Fruit fly (Drosophila melanogaster) whole organism, embryonic: ENCODE measurements around the gene Fdx1.

Experiments
- CG10147 ChIP-seq: fragments of 200-800 bp; sonication (Bioruptor generic); optimal IDR thresholded peaks from 2 replicates; lab custom pipeline; 2019; ENCODE audit warnings: missing biosample characterization, mild to moderate bottlenecking, missing genetic modification characterization, moderate library complexity
- CG10321 ChIP-seq: fragments of 200-800 bp; sonication (Bioruptor generic); IDR thresholded peaks from 2 replicates; pipeline ENCODE4 v1.3.6; 2022; ENCODE audit warnings: missing biosample characterization, missing genetic modification characterization
- CG10979 ChIP-seq: fragments of 200-800 bp; sonication (Bioruptor generic); optimal IDR thresholded peaks from 2 replicates; lab custom pipeline; 2018; ENCODE audit warnings: missing biosample characterization, mild to moderate bottlenecking, missing genetic modification characterization, moderate library complexity
- CG12236 ChIP-seq: fragments of 200-800 bp; sonication (Bioruptor generic); optimal IDR thresholded peaks from 2 replicates; lab custom pipeline; 2016; ENCODE audit warnings: missing biosample characterization, missing genetic modification characterization
- CG1529 ChIP-seq: fragments of 200-800 bp; sonication (Bioruptor generic); optimal IDR thresholded peaks from 3 replicates; lab custom pipeline; 2018; ENCODE audit warnings: missing biosample characterization, missing genetic modification characterization
- CG1647 ChIP-seq: fragments of 200-800 bp; sonication (Bioruptor generic); optimal IDR thresholded peaks from 3 replicates; lab custom pipeline; 2016; ENCODE audit warnings: missing biosample characterization, missing genetic modification characterization
- CG18262 ChIP-seq: fragments of 200-800 bp; optimal IDR thresholded peaks from 3 replicates; lab custom pipeline; 2019; ENCODE audit warnings: missing biosample characterization, mild to moderate bottlenecking, missing genetic modification characterization, moderate library complexity
- CG2202 ChIP-seq: fragments of 200-800 bp; sonication (Bioruptor generic); optimal IDR thresholded peaks from 2 replicates; lab custom pipeline; 2018; ENCODE audit warnings: missing biosample characterization, mild to moderate bottlenecking, missing genetic modification characterization
- CG2712 ChIP-seq: fragments of 200-800 bp; optimal IDR thresholded peaks from 3 replicates; lab custom pipeline; 2019; ENCODE audit warnings: missing biosample characterization, mild to moderate bottlenecking, missing genetic modification characterization, moderate library complexity
- CG3163 ChIP-seq: fragments of 200-800 bp; sonication (Bioruptor generic); optimal IDR thresholded peaks from 3 replicates; lab custom pipeline; 2016; ENCODE audit warnings: missing biosample characterization, missing genetic modification characterization
- CG3838 ChIP-seq: fragments of 200-800 bp; sonication (Bioruptor generic); optimal IDR thresholded peaks from 3 replicates; lab custom pipeline; 2016; ENCODE audit warnings: missing biosample characterization, missing genetic modification characterization
- CG42726 ChIP-seq: fragments of 200-800 bp; sonication (Bioruptor generic); IDR thresholded peaks from 2 replicates; pipeline ENCODE4 v1.3.6; 2022; ENCODE audit warnings: missing biosample characterization, missing genetic modification characterization; ENCODE audit not compliant: partially characterized antibody
- CG5245 ChIP-seq: fragments of 200-800 bp; sonication (Bioruptor generic); optimal IDR thresholded peaks from 3 replicates; lab custom pipeline; 2016; ENCODE audit warnings: missing biosample characterization, missing genetic modification characterization
- CG6689 ChIP-seq: fragments of 200-800 bp; sonication (Bioruptor generic); IDR thresholded peaks from 2 replicates; pipeline ENCODE4 v1.3.6; 2022; ENCODE audit warnings: missing biosample characterization, missing genetic modification characterization
- CG8290 ChIP-seq, 3 experiments: fragments of 200-800 bp; sonication (Bioruptor generic); optimal IDR thresholded peaks; 2 replicates each; lab custom pipeline; 2016 to 2019; ENCODE audit warnings: missing biosample characterization in 3 of 3, missing genetic modification characterization in 3 of 3, mild to moderate bottlenecking in 2 of 3, moderate library complexity in 1 of 3
- CG8359 ChIP-seq: fragments of 200-800 bp; sonication (Bioruptor generic); optimal IDR thresholded peaks from 2 replicates; lab custom pipeline; 2017; ENCODE audit warnings: missing biosample characterization, mild to moderate bottlenecking, missing genetic modification characterization, borderline replicate concordance
- CHES-1-like ChIP-seq: fragments of 200-800 bp; sonication (Bioruptor generic); optimal IDR thresholded peaks from 2 replicates; lab custom pipeline; 2016; ENCODE audit warnings: missing biosample characterization, missing genetic modification characterization
- Camta ChIP-seq: fragments of 200-800 bp; sonication (Bioruptor generic); optimal IDR thresholded peaks from 2 replicates; lab custom pipeline; 2016; ENCODE audit warnings: missing biosample characterization, missing genetic modification characterization
- D19B ChIP-seq: fragments of 200-800 bp; sonication (Bioruptor generic); optimal IDR thresholded peaks from 2 replicates; lab custom pipeline; 2017; ENCODE audit warnings: missing biosample characterization, mild to moderate bottlenecking, missing genetic modification characterization
- Doc3 ChIP-seq: fragments of 200-800 bp; sonication (Bioruptor generic); IDR thresholded peaks from 3 replicates; pipeline ENCODE4 v1.3.6; 2022; ENCODE audit warnings: missing biosample characterization, missing genetic modification characterization; ENCODE audit not compliant: partially characterized antibody
- Eip74EF ChIP-seq, 2 experiments: fragments of 200-800 bp in 1 of 2; fragments of >200 bp in 1 of 2; sonication (Bioruptor generic) in 1 of 2; optimal IDR thresholded peaks; 2 replicates each; lab custom pipeline; 2017 to 2019; ENCODE audit warnings: missing biosample characterization in 2 of 2, missing genetic modification characterization in 2 of 2, mild to moderate bottlenecking in 1 of 2, moderate library complexity in 1 of 2
- Fer3 ChIP-seq: fragments of 200-800 bp; sonication (Bioruptor generic); optimal IDR thresholded peaks from 2 replicates; lab custom pipeline; 2018; ENCODE audit warnings: missing biosample characterization, mild to moderate bottlenecking, missing genetic modification characterization, moderate library complexity
- HmgD ChIP-seq: fragments of 200-800 bp; sonication (Bioruptor generic); optimal IDR thresholded peaks from 3 replicates; lab custom pipeline; 2016; ENCODE audit warnings: missing biosample characterization, missing genetic modification characterization
- MTF-1 ChIP-seq: fragments of 200-800 bp; sonication (Bioruptor generic); optimal IDR thresholded peaks from 2 replicates; lab custom pipeline; 2018; ENCODE audit warnings: missing biosample characterization, mild to moderate bottlenecking, missing genetic modification characterization, borderline replicate concordance
- NC2α ChIP-seq: fragments of 200-800 bp; sonication (Bioruptor generic); optimal IDR thresholded peaks from 2 replicates; lab custom pipeline; 2016; ENCODE audit warnings: missing biosample characterization, missing genetic modification characterization
- Rfx ChIP-seq: fragments of 200-800 bp; sonication (Bioruptor generic); IDR thresholded peaks from 2 replicates; pipeline ENCODE4 v1.3.6; 2022; ENCODE audit warnings: missing biosample characterization, missing genetic modification characterization
- Side ChIP-seq: fragments of 200-800 bp; sonication (Bioruptor generic); optimal IDR thresholded peaks from 2 replicates; lab custom pipeline; 2016; ENCODE audit warnings: missing biosample characterization, missing genetic modification characterization
- Ssrp ChIP-seq: fragments of 200-800 bp; sonication (Bioruptor generic); optimal IDR thresholded peaks from 2 replicates; lab custom pipeline; 2018; ENCODE audit warnings: missing biosample characterization, mild to moderate bottlenecking, missing genetic modification characterization, moderate library complexity
- Trl ChIP-seq, 3 experiments: fragments of >200 bp in 2 of 3; fragments of 200-800 bp in 1 of 3; sonication (Bioruptor generic) in 1 of 3; optimal IDR thresholded peaks; 2 replicates in 1 of 3; 3 replicates in 2 of 3; lab custom pipeline; 2016 to 2017; ENCODE audit warnings: missing biosample characterization in 1 of 3, missing genetic modification characterization in 1 of 3
- YL-1 ChIP-seq: fragments of 200-800 bp; sonication (Bioruptor generic); optimal IDR thresholded peaks from 3 replicates; lab custom pipeline; 2017; ENCODE audit warnings: missing biosample characterization, mild to moderate bottlenecking, missing genetic modification characterization
- az2 ChIP-seq: fragments of 200-800 bp; sonication (Bioruptor generic); optimal IDR thresholded peaks from 3 replicates; lab custom pipeline; 2016; ENCODE audit warnings: missing biosample characterization, missing genetic modification characterization
- bowl ChIP-seq: fragments of 200-800 bp; sonication (Bioruptor generic); IDR thresholded peaks from 2 replicates; pipeline ENCODE4 v1.3.6; 2022; ENCODE audit warnings: missing biosample characterization, missing genetic modification characterization
- chm ChIP-seq: fragments of 200-800 bp; sonication (Bioruptor generic); IDR thresholded peaks from 2 replicates; pipeline ENCODE4 v1.3.6; 2022; ENCODE audit warnings: missing biosample characterization, missing genetic modification characterization
- dan ChIP-seq: fragments of 200-800 bp; sonication (Bioruptor generic); IDR thresholded peaks from 2 replicates; pipeline ENCODE4 v1.3.6; 2022; ENCODE audit warnings: missing biosample characterization, missing genetic modification characterization
- dimm ChIP-seq: fragments of 200-800 bp; sonication (Bioruptor generic); IDR thresholded peaks from 2 replicates; pipeline ENCODE4 v1.3.6; 2022; ENCODE audit warnings: missing biosample characterization, missing genetic modification characterization
- disco-r ChIP-seq: fragments of 200-800 bp; sonication (Bioruptor generic); optimal IDR thresholded peaks from 2 replicates; lab custom pipeline; 2016; ENCODE audit warnings: missing biosample characterization, missing genetic modification characterization
- fd102C ChIP-seq: fragments of 200-800 bp; sonication (Bioruptor generic); optimal IDR thresholded peaks from 2 replicates; lab custom pipeline; 2018; ENCODE audit warnings: missing biosample characterization, mild to moderate bottlenecking, missing genetic modification characterization, moderate library complexity
- fd96Cb ChIP-seq: fragments of 200-800 bp; sonication (Bioruptor generic); optimal IDR thresholded peaks from 2 replicates; lab custom pipeline; 2018; ENCODE audit warnings: missing biosample characterization, mild to moderate bottlenecking, missing genetic modification characterization, moderate library complexity
- gem ChIP-seq: fragments of 200-800 bp; sonication (Bioruptor generic); optimal IDR thresholded peaks from 2 replicates; lab custom pipeline; 2019; ENCODE audit warnings: missing biosample characterization, mild to moderate bottlenecking, missing genetic modification characterization, moderate library complexity
- gsb-n ChIP-seq: fragments of 200-800 bp; sonication (Bioruptor generic); optimal IDR thresholded peaks from 3 replicates; lab custom pipeline; 2018; ENCODE audit warnings: missing biosample characterization, mild to moderate bottlenecking, missing genetic modification characterization
- lola ChIP-seq, 3 experiments: fragments of >200 bp in 2 of 3; fragments of 200-800 bp in 1 of 3; sonication (Bioruptor generic) in 1 of 3; optimal IDR thresholded peaks; 2 replicates each; lab custom pipeline; 2017 to 2019; ENCODE audit warnings: missing biosample characterization in 3 of 3, missing genetic modification characterization in 3 of 3, mild to moderate bottlenecking in 1 of 3, moderate library complexity in 1 of 3
- nau ChIP-seq: fragments of 200-800 bp; sonication (Bioruptor generic); optimal IDR thresholded peaks from 3 replicates; lab custom pipeline; 2017; ENCODE audit warnings: missing biosample characterization, mild to moderate bottlenecking, missing genetic modification characterization, missing genetic modification reagents
- odd ChIP-seq: fragments of 200-800 bp; sonication (Bioruptor generic); optimal IDR thresholded peaks from 2 replicates; lab custom pipeline; 2017; ENCODE audit warnings: missing biosample characterization, mild to moderate bottlenecking, missing genetic modification characterization
- org-1 ChIP-seq: fragments of 200-800 bp; sonication (Bioruptor generic); optimal IDR thresholded peaks from 2 replicates; lab custom pipeline; 2017; ENCODE audit warnings: missing biosample characterization, missing genetic modification characterization
- prd ChIP-seq, 3 experiments: fragments of >200 bp in 2 of 3; fragments of 200-800 bp in 1 of 3; sonication (Bioruptor generic) in 1 of 3; optimal IDR thresholded peaks in 2 of 3; IDR thresholded peaks in 1 of 3; 2 replicates in 2 of 3; 3 replicates in 1 of 3; pipeline versions ENCODE4 v1.3.6 to Lab custom; 2017 to 2022; ENCODE audit warnings: missing biosample characterization in 1 of 3, missing genetic modification characterization in 1 of 3
- slbo ChIP-seq: fragments of 200-800 bp; sonication (Bioruptor generic); IDR thresholded peaks from 2 replicates; pipeline ENCODE4 v1.3.6; 2022; ENCODE audit warnings: missing biosample characterization, missing genetic modification characterization
- ssp ChIP-seq: fragments of 200-800 bp; sonication (Bioruptor generic); IDR thresholded peaks from 2 replicates; pipeline ENCODE4 v1.3.6; 2022; ENCODE audit warnings: missing biosample characterization, missing genetic modification characterization
- toy ChIP-seq: fragments of 200-800 bp; sonication (Bioruptor generic); IDR thresholded peaks from 2 replicates; pipeline ENCODE4 v1.3.6; 2022; ENCODE audit warnings: missing biosample characterization, missing genetic modification characterization
- wdn ChIP-seq: fragments of 200-800 bp; sonication (Bioruptor generic); IDR thresholded peaks from 2 replicates; pipeline ENCODE4 v1.3.6; 2022; ENCODE audit warnings: missing biosample characterization, missing genetic modification characterization
- wor ChIP-seq: fragments of 200-800 bp; sonication (Bioruptor generic); IDR thresholded peaks from 2 replicates; pipeline ENCODE4 v1.3.6; 2022; ENCODE audit warnings: missing biosample characterization, missing genetic modification characterization

Fdx1 gene

dm6 chr3L:9335711-9336110 is 35.3 kb downstream of the Fdx1 start (continued):
- TF ChIP-seq CG8290 (GFP tag; optimal IDR thresholded peaks at IDR 0.05; lab: Kevin White, UChicago): no peak
- peak in 1 of 2 experiments; percentile 23 for TF ChIP-seq CG8290 (tag; optimal IDR thresholded peaks at IDR 0.05; lab: Kevin White, UChicago)
- no peak for TF ChIP-seq CG8359 (GFP tag; lab: Kevin White, UChicago)
- no peak for TF ChIP-seq wdn (GFP tag; lab: Robert Waterston, UW)
- TF ChIP-seq nau: peak; percentile 29
- TF ChIP-seq CG5245 (GFP tag; lab: Kevin White, UChicago): no peak
- no peak for TF ChIP-seq CG3838 (GFP tag; lab: Kevin White, UChicago)
- no peak for TF ChIP-seq CG18262 (tag; lab: Kevin White, UChicago)
- TF ChIP-seq wor (GFP tag; lab: Robert Waterston, UW): no peak
- no peak for TF ChIP-seq prd (optimal IDR thresholded peaks at IDR 0.05; lab: Kevin White, UChicago)
- no peak for TF ChIP-seq prd (GFP tag; IDR thresholded peaks at IDR 0.05; lab: Robert Waterston, UW)
- TF ChIP-seq CG42726 (GFP tag; lab: Robert Waterston, UW): no peak
- TF ChIP-seq CG1529: no peak
- no peak for TF ChIP-seq Doc3
- TF ChIP-seq org-1: no peak
- no peak for TF ChIP-seq CG10147 (GFP tag; lab: Kevin White, UChicago)
- TF ChIP-seq gsb-n (tag; lab: Kevin White, UChicago): no peak
- no peak for TF ChIP-seq ssp (GFP tag; lab: Robert Waterston, UW)
- TF ChIP-seq CG1647 (GFP tag; lab: Kevin White, UChicago): no peak
- no peak for TF ChIP-seq NC2α (GFP tag; lab: Kevin White, UChicago)
- TF ChIP-seq bowl (GFP tag; lab: Robert Waterston, UW): no peak
- no peak for TF ChIP-seq CG2712
- TF ChIP-seq CG10979 (tag; lab: Kevin White, UChicago): no peak
- TF ChIP-seq dan (GFP tag; lab: Robert Waterston, UW): no peak
- no peak for TF ChIP-seq CG3163 (GFP tag; lab: Kevin White, UChicago)
- peak in 1 of 2 experiments; percentile 50 for TF ChIP-seq Eip74EF (GFP tag; optimal IDR thresholded peaks at IDR 0.05; lab: Kevin White, UChicago)
- TF ChIP-seq CG12236 (GFP tag; lab: Kevin White, UChicago): no peak
- TF ChIP-seq HmgD (GFP tag; lab: Kevin White, UChicago): no peak
- no peak for TF ChIP-seq fd102C (GFP tag; lab: Kevin White, UChicago)
- TF ChIP-seq az2 (GFP tag; lab: Kevin White, UChicago): no peak
- no peak for TF ChIP-seq Side
- no peak for TF ChIP-seq D19B
- TF ChIP-seq CHES-1-like (GFP tag; lab: Kevin White, UChicago): no peak
- TF ChIP-seq slbo (GFP tag; lab: Robert Waterston, UW): peak; percentile 50
- TF ChIP-seq disco-r (GFP tag; lab: Kevin White, UChicago): no peak
- no peak for TF ChIP-seq gem (tag; lab: Kevin White, UChicago)
- TF ChIP-seq CG10321: peak; percentile 44
- TF ChIP-seq Rfx: no peak
- TF ChIP-seq Ssrp (tag; lab: Kevin White, UChicago): no peak
- TF ChIP-seq odd (GFP tag; lab: Kevin White, UChicago): no peak
- peak; percentile 34 to 43 for TF ChIP-seq Trl (optimal IDR thresholded peaks at IDR 0.05; lab: Kevin White, UChicago)
- no peak for TF ChIP-seq Trl (GFP tag; optimal IDR thresholded peaks at IDR 0.05; lab: Kevin White, UChicago)
- no peak for TF ChIP-seq MTF-1 (GFP tag; lab: Kevin White, UChicago)
- no peak for TF ChIP-seq lola (GFP tag; optimal IDR thresholded peaks at IDR 0.05; lab: Kevin White, UChicago)
- TF ChIP-seq toy: no peak
- no peak for TF ChIP-seq fd96Cb (tag; lab: Kevin White, UChicago)
- TF ChIP-seq dimm (GFP tag; lab: Robert Waterston, UW): no peak
- TF ChIP-seq Fer3 (tag; lab: Kevin White, UChicago): no peak
- no peak for TF ChIP-seq CG2202 (tag; lab: Kevin White, UChicago)
- TF ChIP-seq chm (GFP tag; lab: Robert Waterston, UW): no peak
- no peak for TF ChIP-seq CG6689 (GFP tag; lab: Robert Waterston, UW)
- no peak for TF ChIP-seq YL-1 (GFP tag; lab: Kevin White, UChicago)
- no peak for TF ChIP-seq Camta
